Worm (Caenorhabditis elegans) whole organism, late embryonic: Measurements from ENCODE around the gene fbxa-214.

Source experiments
- ceh-30 ChIP-seq: fragments of 150-350 bp; optimal IDR thresholded peaks from 2 replicates; lab custom pipeline; 2014; ENCODE audit warnings: missing biosample characterization, missing genetic modification characterization
- hlh-13 ChIP-seq: fragments of 200-800 bp; sonication (Bioruptor generic); optimal IDR thresholded peaks from 2 replicates; lab custom pipeline; 2018; ENCODE audit warnings: mild to moderate bottlenecking, missing genetic modification characterization, missing compliant biosample characterization
- hlh-6 ChIP-seq: sonication (generic microtip); optimal IDR thresholded peaks from 2 replicates; lab custom pipeline; 2016; ENCODE audit warnings: missing genotype, missing genetic modification characterization, missing compliant biosample characterization
- lin-11 ChIP-seq: fragments of 200-800 bp; sonication (Bioruptor generic); optimal IDR thresholded peaks from 2 replicates; lab custom pipeline; 2018; ENCODE audit warnings: mild to moderate bottlenecking, missing genetic modification characterization, missing compliant biosample characterization
- pha-4 ChIP-seq: fragments of 150-350 bp; optimal IDR thresholded peaks from 2 replicates; lab custom pipeline; 2018; ENCODE audit warnings: missing biosample characterization, missing genetic modification reagents, missing genetic modification characterization
- pros-1 ChIP-seq: fragments of 150-350 bp; optimal IDR thresholded peaks from 2 replicates; lab custom pipeline; 2014; ENCODE audit warnings: missing biosample characterization, missing genetic modification reagents, missing genetic modification characterization
- rnt-1 ChIP-seq: sonication (generic microtip); optimal IDR thresholded peaks from 2 replicates; lab custom pipeline; 2016; ENCODE audit warnings: missing genetic modification characterization, missing compliant biosample characterization
- unc-42 ChIP-seq: sonication (generic microtip); optimal IDR thresholded peaks from 2 replicates; lab custom pipeline; 2016; ENCODE audit warnings: missing genotype, missing genetic modification characterization, missing compliant biosample characterization

- TF ChIP-seq pros-1 (tag; lab: Kevin White, UChicago) (no peak), pha-4 (tag; lab: Kevin White, UChicago) (no peak), unc-42 (no peak), rnt-1 (tag; lab: Kevin White, UChicago) (no peak), hlh-13 (GFP tag; lab: Kevin White, UChicago) (no peak), ceh-30 (tag; lab: Kevin White, UChicago) (no peak), lin-11 (tag; lab: Kevin White, UChicago) (no peak), hlh-6 (tag; lab: Kevin White, UChicago) (no peak)
Measured at ce11 chrV:6036547-6036946, 33.3 kb downstream of the fbxa-214 start.
